Worm (Caenorhabditis elegans) whole organism, young adult: ENCODE results near the gene rcs-1.

Experiments used
- B0035.1 ChIP-seq: sonication (generic microtip); optimal IDR thresholded peaks from 2 replicates; lab custom pipeline; 2016; ENCODE audit warnings: missing genetic modification characterization, mild to moderate bottlenecking, missing compliant biosample characterization, missing genotype, missing genetic modification reagents
- B0336.3 ChIP-seq: fragments of 200-800 bp; sonication (Bioruptor generic); IDR thresholded peaks from 2 replicates; pipeline ENCODE4 v1.3.6; 2022; ENCODE audit warnings: missing genetic modification characterization, missing compliant biosample characterization
- C06A6.2 ChIP-seq: fragments of 200-800 bp; sonication (Bioruptor generic); conservative IDR thresholded peaks from 2 replicates; pipeline ENCODE4 v1.3.6; 2022; ENCODE audit warnings: missing genetic modification characterization, missing compliant biosample characterization
- F10E7.11 ChIP-seq: sonication (generic microtip); optimal IDR thresholded peaks from 2 replicates; lab custom pipeline; 2017; ENCODE audit warnings: mild to moderate bottlenecking, missing genetic modification characterization, moderate library complexity, missing compliant biosample characterization
- F23B12.7 ChIP-seq: sonication (generic microtip); optimal IDR thresholded peaks from 2 replicates; lab custom pipeline; 2017; ENCODE audit warnings: missing genetic modification characterization, mild to moderate bottlenecking, missing compliant biosample characterization, antibody characterized with exemption, moderate library complexity; ENCODE audit not compliant: insufficient read depth
- F37B4.10 ChIP-seq: fragments of 200-800 bp; sonication (Bioruptor generic); IDR thresholded peaks from 2 replicates; pipeline ENCODE4 v1.3.6; 2022; ENCODE audit warnings: missing genetic modification characterization, missing compliant biosample characterization
- F49E8.2 ChIP-seq: sonication (generic microtip); optimal IDR thresholded peaks from 3 replicates; lab custom pipeline; 2017; ENCODE audit warnings: missing genetic modification characterization, mild to moderate bottlenecking, missing compliant biosample characterization, antibody characterized with exemption, moderate library complexity; ENCODE audit not compliant: insufficient read depth
- F55B11.4 ChIP-seq: sonication (generic microtip); optimal IDR thresholded peaks from 2 replicates; lab custom pipeline; 2016; ENCODE audit warnings: missing compliant biosample characterization, missing genetic modification characterization, borderline replicate concordance; ENCODE audit not compliant: insufficient read depth
- F57A8.1 ChIP-seq: fragments of 200-800 bp; sonication (Bioruptor generic); optimal IDR thresholded peaks from 2 replicates; lab custom pipeline; 2018; ENCODE audit warnings: mild to moderate bottlenecking, missing genetic modification characterization, moderate library complexity, missing compliant biosample characterization
- K12H6.12 ChIP-seq: fragments of 200-800 bp; sonication (Bioruptor generic); optimal IDR thresholded peaks from 2 replicates; lab custom pipeline; 2018; ENCODE audit warnings: mild to moderate bottlenecking, missing genetic modification characterization, missing compliant biosample characterization
- Y53G8AR.9 ChIP-seq: fragments of 200-800 bp; sonication (Bioruptor generic); conservative IDR thresholded peaks from 2 replicates; pipeline ENCODE4 v1.3.6; 2022; ENCODE audit warnings: missing genetic modification reagents, missing genetic modification characterization, missing compliant biosample characterization
- Y56A3A.18 ChIP-seq: fragments of 200-800 bp; sonication (Bioruptor generic); IDR thresholded peaks from 2 replicates; pipeline ENCODE4 v1.3.6; 2022; ENCODE audit warnings: missing genetic modification reagents, missing genetic modification characterization, missing compliant biosample characterization
- Y67H2A.10 ChIP-seq: fragments of 200-800 bp; sonication (Bioruptor generic); conservative IDR thresholded peaks from 2 replicates; pipeline ENCODE4 v1.3.6; 2022; ENCODE audit warnings: missing genetic modification reagents, missing genetic modification characterization, missing compliant biosample characterization
- ZK185.1 ChIP-seq: sonication (generic microtip); optimal IDR thresholded peaks from 2 replicates; lab custom pipeline; 2016; ENCODE audit warnings: mild to moderate bottlenecking, missing genetic modification characterization, missing compliant biosample characterization; ENCODE audit not compliant: poor library complexity, severe bottlenecking
- ama-1 ChIP-seq, 3 experiments: fragments of 150-350 bp in 1 of 3; sonication (generic microtip) in 2 of 3; optimal IDR thresholded peaks; 2 replicates each; lab custom pipeline; 2014 to 2018; ENCODE audit warnings: missing biosample characterization in 2 of 3, missing genetic modification characterization in 2 of 3, missing genetic modification reagents in 2 of 3
- bed-1 ChIP-seq: fragments of 200-800 bp; sonication (Bioruptor generic); IDR thresholded peaks from 2 replicates; pipeline ENCODE4 v1.3.6; 2022; ENCODE audit warnings: missing genetic modification reagents, missing genetic modification characterization, missing compliant biosample characterization
- bed-2 ChIP-seq: fragments of 200-800 bp; sonication (Bioruptor generic); IDR thresholded peaks from 2 replicates; pipeline ENCODE4 v1.3.6; 2022; ENCODE audit warnings: missing genetic modification reagents, missing genetic modification characterization, missing compliant biosample characterization
- ceh-100 ChIP-seq: fragments of 200-800 bp; sonication (Bioruptor generic); IDR thresholded peaks from 2 replicates; pipeline ENCODE4 v1.3.6; 2022; ENCODE audit warnings: missing genetic modification reagents, missing genetic modification characterization, missing compliant biosample characterization
- ceh-58 ChIP-seq: fragments of 200-800 bp; sonication (Bioruptor generic); IDR thresholded peaks from 2 replicates; pipeline ENCODE4 v1.3.6; 2022; ENCODE audit warnings: missing genetic modification characterization, missing compliant biosample characterization
- ceh-79 ChIP-seq: sonication (generic microtip); optimal IDR thresholded peaks from 2 replicates; lab custom pipeline; 2017; ENCODE audit warnings: mild to moderate bottlenecking, missing genetic modification characterization, missing compliant biosample characterization
- die-1 ChIP-seq: sonication (generic microtip); optimal IDR thresholded peaks from 2 replicates; lab custom pipeline; 2016; ENCODE audit warnings: missing genotype, mild to moderate bottlenecking, missing genetic modification characterization, missing compliant biosample characterization
- efl-1 ChIP-seq: fragments of 150-350 bp; optimal IDR thresholded peaks from 2 replicates; lab custom pipeline; 2014; ENCODE audit warnings: missing biosample characterization, missing genetic modification reagents, missing genetic modification characterization
- egl-44 ChIP-seq: fragments of 200-800 bp; sonication (Bioruptor generic); IDR thresholded peaks from 2 replicates; pipeline ENCODE4 v1.3.6; 2022; ENCODE audit warnings: missing genetic modification reagents, missing genetic modification characterization, missing compliant biosample characterization
- ekl-4 ChIP-seq: fragments of 200-800 bp; sonication (Bioruptor generic); IDR thresholded peaks from 2 replicates; pipeline ENCODE4 v1.3.6; 2022; ENCODE audit warnings: missing genetic modification reagents, missing genetic modification characterization, missing compliant biosample characterization
- hlh-12 ChIP-seq: sonication (generic microtip); optimal IDR thresholded peaks from 2 replicates; lab custom pipeline; 2016; ENCODE audit warnings: missing genetic modification characterization, missing compliant biosample characterization
- hsf-1 ChIP-seq: fragments of 200-800 bp; sonication (Bioruptor generic); IDR thresholded peaks from 2 replicates; pipeline ENCODE4 v1.3.6; 2022; ENCODE audit warnings: missing genetic modification reagents, missing genetic modification characterization, missing compliant biosample characterization
- let-526 ChIP-seq: fragments of 200-800 bp; sonication (Bioruptor generic); IDR thresholded peaks from 2 replicates; pipeline ENCODE4 v1.3.6; 2022; ENCODE audit warnings: missing genetic modification reagents, missing genetic modification characterization, missing compliant biosample characterization
- let-607 ChIP-seq, 2 experiments: fragments of 200-800 bp in 1 of 2; sonication (Bioruptor generic) in 1 of 2; sonication (generic microtip) in 1 of 2; optimal IDR thresholded peaks; 2 replicates each; lab custom pipeline; 2016 to 2018; ENCODE audit warnings: mild to moderate bottlenecking in 2 of 2, missing compliant biosample characterization in 2 of 2, missing genetic modification characterization in 2 of 2, moderate library complexity in 2 of 2, missing genotype in 1 of 2
- lin-40 ChIP-seq: sonication (generic microtip); optimal IDR thresholded peaks from 2 replicates; lab custom pipeline; 2016; ENCODE audit warnings: missing genetic modification characterization, mild to moderate bottlenecking, missing compliant biosample characterization, missing genotype, missing genetic modification reagents
- lir-1 ChIP-seq: fragments of 200-800 bp; sonication (Bioruptor generic); conservative IDR thresholded peaks from 2 replicates; pipeline ENCODE4 v1.3.6; 2022; ENCODE audit warnings: missing genetic modification reagents, missing genetic modification characterization, missing compliant biosample characterization
- madf-10 ChIP-seq: sonication (generic microtip); optimal IDR thresholded peaks from 2 replicates; lab custom pipeline; 2016; ENCODE audit warnings: mild to moderate bottlenecking, missing genetic modification characterization, missing compliant biosample characterization
- madf-6 ChIP-seq: fragments of 200-800 bp; sonication (Bioruptor generic); IDR thresholded peaks from 2 replicates; pipeline ENCODE4 v1.3.6; 2022; ENCODE audit warnings: missing genetic modification reagents, missing genetic modification characterization, missing compliant biosample characterization
- mel-28 ChIP-seq: sonication (generic microtip); optimal IDR thresholded peaks from 2 replicates; lab custom pipeline; 2016; ENCODE audit warnings: borderline replicate concordance, mild to moderate bottlenecking, missing genetic modification characterization, missing compliant biosample characterization
- mes-4 ChIP-seq: sonication (generic microtip); optimal IDR thresholded peaks from 2 replicates; lab custom pipeline; 2016; ENCODE audit warnings: missing genotype, missing genetic modification characterization, missing compliant biosample characterization
- nhr-120 ChIP-seq: fragments of 200-800 bp; sonication (Bioruptor generic); IDR thresholded peaks from 2 replicates; pipeline ENCODE4 v1.3.6; 2022; ENCODE audit warnings: missing genetic modification characterization, missing compliant biosample characterization
- nhr-80 ChIP-seq: sonication (generic microtip); optimal IDR thresholded peaks from 2 replicates; lab custom pipeline; 2016; ENCODE audit warnings: missing genetic modification characterization, missing compliant biosample characterization
- pbrm-1 ChIP-seq: fragments of 200-800 bp; sonication (Bioruptor generic); IDR thresholded peaks from 2 replicates; pipeline ENCODE4 v1.3.6; 2022; ENCODE audit warnings: missing genetic modification reagents, missing genetic modification characterization, missing compliant biosample characterization
- rcor-1 ChIP-seq: fragments of 200-800 bp; sonication (Bioruptor generic); IDR thresholded peaks from 2 replicates; pipeline ENCODE4 v1.3.6; 2022; ENCODE audit warnings: missing genetic modification reagents, missing genetic modification characterization, missing compliant biosample characterization
- rec-8 ChIP-seq, 2 experiments: sonication (generic microtip); optimal IDR thresholded peaks; 2 replicates each; lab custom pipeline; 2016; ENCODE audit warnings: mild to moderate bottlenecking in 2 of 2, missing genetic modification characterization in 2 of 2, missing genetic modification reagents in 2 of 2, missing genotype in 2 of 2, missing biosample characterization in 1 of 2, missing compliant biosample characterization in 1 of 2, moderate library complexity in 1 of 2
- snpc-1.1 ChIP-seq: sonication (generic microtip); optimal IDR thresholded peaks from 2 replicates; lab custom pipeline; 2017; ENCODE audit warnings: missing genetic modification characterization, mild to moderate bottlenecking, missing compliant biosample characterization, antibody characterized with exemption, moderate library complexity, missing genotype, missing genetic modification reagents; ENCODE audit not compliant: insufficient read depth
- sptf-2 ChIP-seq: fragments of 200-800 bp; sonication (Bioruptor generic); optimal IDR thresholded peaks from 2 replicates; lab custom pipeline; 2018; ENCODE audit warnings: mild to moderate bottlenecking, missing genetic modification characterization, missing compliant biosample characterization
- tbp1 ChIP-seq: fragments of 200-800 bp; sonication (Bioruptor generic); optimal IDR thresholded peaks from 2 replicates; lab custom pipeline; 2018; ENCODE audit warnings: mild to moderate bottlenecking, missing genetic modification characterization, missing compliant biosample characterization
- tlf-1 ChIP-seq: fragments of 200-800 bp; sonication (Bioruptor generic); optimal IDR thresholded peaks from 2 replicates; lab custom pipeline; 2018; ENCODE audit warnings: mild to moderate bottlenecking, missing genetic modification characterization, missing compliant biosample characterization
- unc-130 ChIP-seq: sonication (generic microtip); optimal IDR thresholded peaks from 2 replicates; lab custom pipeline; 2016; ENCODE audit warnings: missing genetic modification reagents, missing genetic modification characterization, missing compliant biosample characterization
- zim-3 ChIP-seq: sonication (generic microtip); optimal IDR thresholded peaks from 2 replicates; lab custom pipeline; 2017; ENCODE audit warnings: mild to moderate bottlenecking, missing genetic modification characterization, moderate library complexity, missing compliant biosample characterization
- ztf-18 ChIP-seq: sonication (generic microtip); optimal IDR thresholded peaks from 2 replicates; lab custom pipeline; 2016; ENCODE audit warnings: missing genotype, mild to moderate bottlenecking, missing genetic modification characterization, missing compliant biosample characterization
- ztf-22 ChIP-seq: fragments of 200-800 bp; sonication (Bioruptor generic); optimal IDR thresholded peaks from 2 replicates; lab custom pipeline; 2018; ENCODE audit warnings: mild to moderate bottlenecking, missing genetic modification characterization, moderate library complexity, missing compliant biosample characterization

Gene rcs-1

ce11 chrX:8819815-8820415 is 8.4 kb downstream of the rcs-1 start (continued):
- no peak for TF ChIP-seq zim-3 (tag; lab: Kevin White, UChicago)
- no peak for TF ChIP-seq ztf-22
- no peak for TF ChIP-seq bed-2 (GFP tag; lab: Robert Waterston, UW)
- no peak for TF ChIP-seq rcor-1 (GFP tag; lab: Robert Waterston, UW)
- no peak for TF ChIP-seq snpc-1.1 (tag; lab: Kevin White, UChicago)
- no peak for TF ChIP-seq hsf-1 (GFP tag; lab: Robert Waterston, UW)
- TF ChIP-seq ztf-18: peak; percentile 49
- TF ChIP-seq madf-6 (GFP tag; lab: Robert Waterston, UW): no peak
- no peak for TF ChIP-seq madf-10
- TF ChIP-seq hlh-12 (tag; lab: Kevin White, UChicago): no peak
- no peak for TF ChIP-seq B0336.3 (GFP tag; lab: Robert Waterston, UW)
- no peak for TF ChIP-seq F49E8.2
- TF ChIP-seq die-1 (tag; lab: Kevin White, UChicago): peak; percentile 75
- no peak for TF ChIP-seq Y67H2A.10 (GFP tag; lab: Robert Waterston, UW)
- no peak for TF ChIP-seq F10E7.11 (tag; lab: Kevin White, UChicago)
- TF ChIP-seq F57A8.1 (GFP tag; lab: Kevin White, UChicago): no peak
- TF ChIP-seq mel-28 (tag; lab: Kevin White, UChicago): no peak
- TF ChIP-seq rec-8 (tag; optimal IDR thresholded peaks at IDR 0.05; lab: Kevin White, UChicago): no peak
- no peak for TF ChIP-seq ceh-100 (GFP tag; lab: Robert Waterston, UW)
- TF ChIP-seq nhr-80 (tag; lab: Kevin White, UChicago): peak; percentile 26
- no peak for TF ChIP-seq tlf-1 (GFP tag; lab: Kevin White, UChicago)
- no peak for TF ChIP-seq ekl-4 (GFP tag; lab: Robert Waterston, UW)
- TF ChIP-seq let-526 (GFP tag; lab: Robert Waterston, UW): no peak
- TF ChIP-seq K12H6.12 (tag; lab: Kevin White, UChicago): no peak
- TF ChIP-seq bed-1 (GFP tag; lab: Robert Waterston, UW): no peak
- no peak for TF ChIP-seq Y53G8AR.9 (GFP tag; lab: Robert Waterston, UW)
- peak; percentile 54 for TF ChIP-seq lin-40 (tag; lab: Kevin White, UChicago)
- peak; percentile 9 for TF ChIP-seq F23B12.7
- no peak for TF ChIP-seq F55B11.4 (tag; lab: Kevin White, UChicago)
- no peak for TF ChIP-seq ama-1 (optimal IDR thresholded peaks at IDR 0.05; lab: Kevin White, UChicago)
- TF ChIP-seq ama-1 (GFP tag; optimal IDR thresholded peaks at IDR 0.05; lab: Kevin White, UChicago): peak in 1 of 2 experiments; percentile 14
- no peak for TF ChIP-seq C06A6.2
- TF ChIP-seq lir-1 (GFP tag; lab: Robert Waterston, UW): no peak
- TF ChIP-seq F37B4.10: no peak
- no peak for TF ChIP-seq nhr-120
- peak; percentile 87 for TF ChIP-seq tbp1 (GFP tag; lab: Kevin White, UChicago)
- TF ChIP-seq let-607 (tag; optimal IDR thresholded peaks at IDR 0.05; lab: Kevin White, UChicago): peak in 1 of 2 experiments; percentile 43
- no peak for TF ChIP-seq unc-130 (GFP tag; lab: Kevin White, UChicago)
- TF ChIP-seq efl-1 (GFP tag; lab: Kevin White, UChicago): no peak
- TF ChIP-seq ZK185.1 (tag; lab: Kevin White, UChicago): peak; percentile 56
- TF ChIP-seq Y56A3A.18 (GFP tag; lab: Robert Waterston, UW): peak; percentile 77; the same call in 1 of the 2 replicates
- TF ChIP-seq B0035.1 (tag; lab: Kevin White, UChicago): no peak
- TF ChIP-seq ceh-58 (GFP tag; lab: Robert Waterston, UW): no peak
- TF ChIP-seq mes-4 (tag; lab: Kevin White, UChicago): no peak
- no peak for TF ChIP-seq egl-44 (GFP tag; lab: Robert Waterston, UW)
- no peak for TF ChIP-seq ceh-79 (tag; lab: Kevin White, UChicago)
- 0 out of 2 replicates have a peak, but pooled peaks have one; percentile 52 for TF ChIP-seq pbrm-1 (GFP tag; lab: Robert Waterston, UW)
- no peak for TF ChIP-seq sptf-2 (GFP tag; lab: Kevin White, UChicago)
